Worm (Caenorhabditis elegans) whole organism, L4 larva: ENCODE measurements around the gene vps-52.

ENCODE experiments used
- F26F4.8 ChIP-seq: fragments of 200-800 bp; sonication (Bioruptor generic); conservative IDR thresholded peaks from 2 replicates; pipeline ENCODE4 v1.3.6; 2022; ENCODE audit warnings: missing genetic modification characterization, missing compliant biosample characterization
- R02D3.7 ChIP-seq: fragments of 150-350 bp; sonication (generic microtip); optimal IDR thresholded peaks from 3 replicates; lab custom pipeline; 2014; ENCODE audit warnings: missing biosample characterization, missing genetic modification characterization
- ceh-82 ChIP-seq: sonication (generic microtip); optimal IDR thresholded peaks from 2 replicates; lab custom pipeline; 2017; ENCODE audit warnings: missing biosample characterization, missing genetic modification characterization
- lin-39 ChIP-seq: fragments of 150-350 bp; optimal IDR thresholded peaks from 2 replicates; lab custom pipeline; 2014; ENCODE audit warnings: missing biosample characterization, missing genetic modification reagents, missing genetic modification characterization
- mep-1 ChIP-seq: fragments of 150-350 bp; sonication (generic microtip); optimal IDR thresholded peaks from 3 replicates; lab custom pipeline; 2014; ENCODE audit warnings: missing biosample characterization, missing genetic modification characterization
- mxl-2 ChIP-seq: fragments of 200-800 bp; sonication (Bioruptor generic); conservative IDR thresholded peaks from 2 replicates; pipeline ENCODE4 v1.3.6; 2022; ENCODE audit warnings: missing genetic modification reagents, missing genetic modification characterization, missing compliant biosample characterization
- nhr-237 ChIP-seq: sonication (generic microtip); optimal IDR thresholded peaks from 2 replicates; lab custom pipeline; 2017; ENCODE audit warnings: missing biosample characterization, missing genetic modification characterization
- nhr-6 ChIP-seq: fragments of 150-350 bp; optimal IDR thresholded peaks from 2 replicates; lab custom pipeline; 2014; ENCODE audit warnings: missing biosample characterization, missing genetic modification characterization
- nhr-76 ChIP-seq: fragments of 150-350 bp; optimal IDR thresholded peaks from 2 replicates; lab custom pipeline; 2014; ENCODE audit warnings: missing biosample characterization, missing genetic modification characterization
- nhr-77 ChIP-seq: fragments of 150-350 bp; optimal IDR thresholded peaks from 2 replicates; lab custom pipeline; 2014; ENCODE audit warnings: missing biosample characterization, missing genetic modification characterization
- skn-1 ChIP-seq: fragments of 150-350 bp; optimal IDR thresholded peaks from 2 replicates; lab custom pipeline; 2014; ENCODE audit warnings: missing biosample characterization, missing genetic modification characterization
- unc-39 ChIP-seq: sonication (generic microtip); optimal IDR thresholded peaks from 2 replicates; lab custom pipeline; 2017; ENCODE audit warnings: missing biosample characterization, missing genetic modification characterization

DNA sequence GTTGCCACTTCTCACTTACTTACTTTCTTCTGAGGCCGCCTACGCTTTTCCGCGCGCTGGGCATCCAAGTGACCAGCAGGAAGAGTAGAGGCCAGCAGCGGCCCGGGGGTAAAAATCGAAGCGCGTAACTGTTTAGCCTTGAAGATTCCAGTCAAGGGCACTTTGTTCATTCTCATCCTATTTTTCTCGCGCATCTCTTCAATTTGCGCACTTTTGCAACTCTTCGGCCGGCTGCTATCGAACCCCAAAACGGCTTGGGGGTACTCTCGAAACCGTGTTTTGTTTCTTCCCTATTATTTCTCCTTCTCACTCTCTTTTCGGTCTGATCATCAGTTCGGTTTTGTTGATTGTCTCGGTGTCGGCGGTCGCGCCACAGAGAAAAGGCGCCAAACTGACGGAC lies 21.5 kb downstream of the vps-52 start:
- TF ChIP-seq F26F4.8 (GFP tag; lab: Robert Waterston, UW) (no peak), R02D3.7 (tag; lab: Kevin White, UChicago) (no peak), ceh-82 (tag; lab: Kevin White, UChicago) (no peak), lin-39 (tag; lab: Kevin White, UChicago) (no peak), nhr-237 (no peak), skn-1 (tag; lab: Kevin White, UChicago) (no peak), nhr-6 (no peak), nhr-77 (no peak), mxl-2 (GFP tag; lab: Robert Waterston, UW) (no peak), unc-39 (no peak), mep-1 (tag; lab: Kevin White, UChicago) (no peak), nhr-76 (tag; lab: Kevin White, UChicago) (no peak)
